Worm (Caenorhabditis elegans) whole organism, L3 larva: ENCODE measurements around the gene B0034.1.

Experiments
- ceh-82 ChIP-seq: fragments of 150-350 bp; optimal IDR thresholded peaks from 2 replicates; lab custom pipeline; 2014; ENCODE audit warnings: missing biosample characterization, missing genetic modification characterization
- ceh-9 ChIP-seq: sonication (generic microtip); optimal IDR thresholded peaks from 2 replicates; lab custom pipeline; 2018; ENCODE audit warnings: missing biosample characterization, missing genetic modification characterization
- elt-1 ChIP-seq: fragments of 150-350 bp; optimal IDR thresholded peaks from 2 replicates; lab custom pipeline; 2014; ENCODE audit warnings: missing biosample characterization, missing genetic modification characterization
- elt-3 ChIP-seq, 3 experiments: fragments of 150-350 bp in 1 of 3; sonication (generic microtip) in 2 of 3; optimal IDR thresholded peaks; 2 replicates in 2 of 3; 4 replicates in 1 of 3; lab custom pipeline; 2014 to 2017; ENCODE audit warnings: missing biosample characterization in 3 of 3, missing genetic modification characterization in 3 of 3
- fkh-10 ChIP-seq: sonication (generic microtip); optimal IDR thresholded peaks from 2 replicates; lab custom pipeline; 2017; ENCODE audit warnings: missing biosample characterization, missing genetic modification reagents, missing genetic modification characterization
- lin-15B ChIP-seq: fragments of 150-350 bp; optimal IDR thresholded peaks from 2 replicates; lab custom pipeline; 2014; ENCODE audit warnings: missing biosample characterization, missing genetic modification characterization
- lsy-12 ChIP-seq: sonication (generic microtip); optimal IDR thresholded peaks from 2 replicates; lab custom pipeline; 2016; ENCODE audit warnings: mild to moderate bottlenecking, missing genetic modification characterization, missing compliant biosample characterization
- nhr-11 ChIP-seq: fragments of 150-350 bp; optimal IDR thresholded peaks from 2 replicates; lab custom pipeline; 2014; ENCODE audit warnings: missing biosample characterization, missing genetic modification characterization
- pqm-1 ChIP-seq: fragments of 150-350 bp; optimal IDR thresholded peaks from 2 replicates; lab custom pipeline; 2017; ENCODE audit warnings: missing biosample characterization, missing genetic modification characterization, inconsistent platforms
- sea-2 ChIP-seq: fragments of 150-350 bp; sonication (generic microtip); optimal IDR thresholded peaks from 4 replicates; lab custom pipeline; 2014; ENCODE audit warnings: missing biosample characterization, missing genetic modification reagents, missing genetic modification characterization
- unc-39 ChIP-seq: sonication (generic microtip); optimal IDR thresholded peaks from 4 replicates; lab custom pipeline; 2017; ENCODE audit warnings: missing biosample characterization, missing genetic modification characterization
- ztf-4 ChIP-seq: fragments of 150-350 bp; optimal IDR thresholded peaks from 2 replicates; lab custom pipeline; 2014; ENCODE audit warnings: missing biosample characterization, missing genetic modification characterization

DNA sequence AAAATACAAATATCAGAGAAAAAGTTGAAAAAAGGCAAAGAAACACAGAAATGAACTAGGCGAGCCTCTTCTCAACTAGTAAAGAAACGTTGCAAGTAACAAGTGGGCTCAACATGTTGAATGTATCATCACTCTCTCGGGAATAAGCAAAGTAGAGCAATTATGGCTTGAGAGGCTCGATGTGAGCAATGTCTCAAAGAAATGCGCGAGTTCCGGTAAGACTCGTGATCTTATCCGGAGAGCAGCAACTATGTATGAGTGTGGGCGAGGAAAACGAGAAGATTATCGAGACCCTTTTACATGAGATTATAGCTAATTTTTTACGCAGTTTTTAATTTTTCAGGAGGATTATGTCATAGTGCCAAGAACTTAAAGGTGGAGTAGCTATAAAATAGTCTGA, 15.9 kb upstream of the B0034.1 start:
- TF ChIP-seq nhr-11 (tag; lab: Kevin White, UChicago), result no peak
- no peak for TF ChIP-seq ceh-82 (tag; lab: Kevin White, UChicago)
- no peak for TF ChIP-seq lsy-12 (tag; lab: Kevin White, UChicago)
- no peak for TF ChIP-seq ztf-4 (tag; lab: Kevin White, UChicago)
- TF ChIP-seq unc-39 (tag; lab: Kevin White, UChicago), result no peak
- no peak for TF ChIP-seq pqm-1
- TF ChIP-seq sea-2, result no peak
- TF ChIP-seq fkh-10, result no peak
- no peak for TF ChIP-seq elt-1
- TF ChIP-seq elt-3 (tag; optimal IDR thresholded peaks at IDR 0.05; lab: Kevin White, UChicago), result no peak
- TF ChIP-seq ceh-9 (tag; lab: Kevin White, UChicago), result no peak
- no peak for TF ChIP-seq lin-15B (tag; lab: Kevin White, UChicago)
